Fruit fly (Drosophila melanogaster) whole organism, embryonic: Measurements from ENCODE around the gene AnxB9.

ENCODE experiments used
- Abd-B ChIP-seq: fragments of 200-800 bp; sonication (Bioruptor generic); optimal IDR thresholded peaks from 2 replicates; lab custom pipeline; 2018; ENCODE audit warnings: missing biosample characterization, mild to moderate bottlenecking, missing genetic modification characterization, moderate library complexity
- B-H2 ChIP-seq: fragments of 200-800 bp; sonication (Bioruptor generic); optimal IDR thresholded peaks from 2 replicates; lab custom pipeline; 2018; ENCODE audit warnings: missing biosample characterization, mild to moderate bottlenecking, missing genetic modification characterization
- Bteb2 ChIP-seq: fragments of 200-800 bp; sonication (Bioruptor generic); optimal IDR thresholded peaks from 2 replicates; lab custom pipeline; 2016; ENCODE audit warnings: missing biosample characterization, missing genetic modification characterization
- CG10147 ChIP-seq: fragments of 200-800 bp; sonication (Bioruptor generic); optimal IDR thresholded peaks from 2 replicates; lab custom pipeline; 2019; ENCODE audit warnings: missing biosample characterization, mild to moderate bottlenecking, missing genetic modification characterization, moderate library complexity
- CG1024 ChIP-seq: fragments of 200-800 bp; sonication (Bioruptor generic); IDR thresholded peaks from 2 replicates; pipeline ENCODE4 v1.3.6; 2022; ENCODE audit warnings: missing biosample characterization, missing genetic modification characterization
- CG10543 ChIP-seq: fragments of 200-800 bp; sonication (Bioruptor generic); optimal IDR thresholded peaks from 3 replicates; lab custom pipeline; 2017; ENCODE audit warnings: missing biosample characterization, mild to moderate bottlenecking, missing genetic modification characterization, moderate library complexity
- CG11456 ChIP-seq: fragments of 200-800 bp; sonication (Bioruptor generic); IDR thresholded peaks from 3 replicates; pipeline ENCODE4 v1.3.6; 2022; ENCODE audit warnings: missing biosample characterization, missing genetic modification characterization
- CG12071 ChIP-seq: fragments of 200-800 bp; sonication (Bioruptor generic); optimal IDR thresholded peaks from 3 replicates; lab custom pipeline; 2018; ENCODE audit warnings: missing biosample characterization, mild to moderate bottlenecking, missing genetic modification characterization
- CG14860 ChIP-seq: fragments of 200-800 bp; sonication (Bioruptor generic); IDR thresholded peaks from 3 replicates; pipeline ENCODE4 v1.3.6; 2022; ENCODE audit warnings: missing biosample characterization, missing genetic modification characterization; ENCODE audit not compliant: partially characterized antibody
- CG15269 ChIP-seq: fragments of 200-800 bp; sonication (Bioruptor generic); optimal IDR thresholded peaks from 2 replicates; lab custom pipeline; 2018; ENCODE audit warnings: missing biosample characterization, mild to moderate bottlenecking, missing genetic modification characterization, moderate library complexity
- CG16813 ChIP-seq: fragments of 200-800 bp; sonication (Bioruptor generic); IDR thresholded peaks from 3 replicates; pipeline ENCODE4 v1.3.6; 2022; ENCODE audit warnings: missing biosample characterization, missing genetic modification characterization; ENCODE audit not compliant: partially characterized antibody
- CG1792 ChIP-seq: fragments of 200-800 bp; sonication (Bioruptor generic); optimal IDR thresholded peaks from 2 replicates; lab custom pipeline; 2016; ENCODE audit warnings: missing biosample characterization, missing genetic modification characterization
- CG18619 ChIP-seq: fragments of 200-800 bp; sonication (Bioruptor generic); optimal IDR thresholded peaks from 3 replicates; lab custom pipeline; 2017; ENCODE audit warnings: missing biosample characterization, mild to moderate bottlenecking, missing genetic modification characterization
- CG2875 ChIP-seq: fragments of 200-800 bp; sonication (Bioruptor generic); optimal IDR thresholded peaks from 2 replicates; lab custom pipeline; 2017; ENCODE audit warnings: missing biosample characterization, mild to moderate bottlenecking, missing genetic modification characterization, missing genetic modification reagents
- CG31388 ChIP-seq: fragments of 200-800 bp; sonication (Bioruptor generic); optimal IDR thresholded peaks from 2 replicates; lab custom pipeline; 2016; ENCODE audit warnings: missing biosample characterization, missing genetic modification characterization
- CG3163 ChIP-seq: fragments of 200-800 bp; sonication (Bioruptor generic); optimal IDR thresholded peaks from 3 replicates; lab custom pipeline; 2016; ENCODE audit warnings: missing biosample characterization, missing genetic modification characterization
- CG3281 ChIP-seq: fragments of 200-800 bp; sonication (Bioruptor generic); optimal IDR thresholded peaks from 3 replicates; lab custom pipeline; 2017; ENCODE audit warnings: missing biosample characterization, mild to moderate bottlenecking, missing genetic modification characterization
- CG34422 ChIP-seq: fragments of 200-800 bp; sonication (Bioruptor generic); IDR thresholded peaks from 3 replicates; pipeline ENCODE4 v1.3.6; 2022; ENCODE audit warnings: missing biosample characterization, missing genetic modification characterization
- CG4820 ChIP-seq: fragments of 200-800 bp; sonication (Bioruptor generic); optimal IDR thresholded peaks from 3 replicates; lab custom pipeline; 2016; ENCODE audit warnings: missing biosample characterization, missing genetic modification characterization
- CG6175 ChIP-seq: fragments of 200-800 bp; sonication (Bioruptor generic); IDR thresholded peaks from 3 replicates; pipeline ENCODE4 v1.3.6; 2022; ENCODE audit warnings: missing biosample characterization, missing genetic modification characterization
- CG6683 ChIP-seq: fragments of 200-800 bp; sonication (Bioruptor generic); optimal IDR thresholded peaks from 2 replicates; lab custom pipeline; 2017; ENCODE audit warnings: missing biosample characterization, mild to moderate bottlenecking, missing genetic modification characterization, missing genetic modification reagents
- CG8388 ChIP-seq: fragments of 200-800 bp; sonication (Bioruptor generic); optimal IDR thresholded peaks from 2 replicates; lab custom pipeline; 2019; ENCODE audit warnings: missing biosample characterization, mild to moderate bottlenecking, missing genetic modification characterization, moderate library complexity
- Dbx ChIP-seq: fragments of 200-800 bp; sonication (Bioruptor generic); IDR thresholded peaks from 3 replicates; pipeline ENCODE4 v1.3.6; 2022; ENCODE audit warnings: missing biosample characterization, missing genetic modification characterization
- Ets97D ChIP-seq: fragments of 200-800 bp; sonication (Bioruptor generic); optimal IDR thresholded peaks from 3 replicates; lab custom pipeline; 2016; ENCODE audit warnings: missing biosample characterization, missing genetic modification characterization
- H15 ChIP-seq: fragments of 200-800 bp; sonication (Bioruptor generic); IDR thresholded peaks from 3 replicates; pipeline ENCODE4 v1.3.6; 2022; ENCODE audit warnings: missing biosample characterization, missing genetic modification characterization
- Hmx ChIP-seq: fragments of 200-800 bp; sonication (Bioruptor generic); optimal IDR thresholded peaks from 2 replicates; lab custom pipeline; 2016; ENCODE audit warnings: missing biosample characterization, missing genetic modification characterization
- Hr39 ChIP-seq: fragments of >200 bp; optimal IDR thresholded peaks from 2 replicates; lab custom pipeline; 2017
- Jarid2 ChIP-seq: fragments of 200-800 bp; sonication (Bioruptor generic); optimal IDR thresholded peaks from 3 replicates; lab custom pipeline; 2017; ENCODE audit warnings: mild to moderate bottlenecking, missing biosample characterization, missing genetic modification reagents, missing genetic modification characterization
- Lim3 ChIP-seq: fragments of 200-800 bp; sonication (Bioruptor generic); IDR thresholded peaks from 2 replicates; pipeline ENCODE4 v1.3.6; 2022; ENCODE audit warnings: missing biosample characterization, missing genetic modification characterization
- MESR4 ChIP-seq: fragments of 200-800 bp; sonication (Bioruptor generic); optimal IDR thresholded peaks from 2 replicates; lab custom pipeline; 2018; ENCODE audit warnings: missing biosample characterization, mild to moderate bottlenecking, missing genetic modification characterization, moderate library complexity
- NC2α ChIP-seq: fragments of 200-800 bp; sonication (Bioruptor generic); optimal IDR thresholded peaks from 2 replicates; lab custom pipeline; 2016; ENCODE audit warnings: missing biosample characterization, missing genetic modification characterization
- Nf-YB ChIP-seq: fragments of 200-800 bp; sonication (Bioruptor generic); optimal IDR thresholded peaks from 3 replicates; lab custom pipeline; 2019; ENCODE audit warnings: missing biosample characterization, mild to moderate bottlenecking, missing genetic modification characterization, moderate library complexity
- Nf-YC ChIP-seq: fragments of 200-800 bp; optimal IDR thresholded peaks from 3 replicates; lab custom pipeline; 2019; ENCODE audit warnings: missing biosample characterization, mild to moderate bottlenecking, missing genetic modification characterization, moderate library complexity
- Opbp ChIP-seq: fragments of 200-800 bp; sonication (Bioruptor generic); IDR thresholded peaks from 3 replicates; pipeline ENCODE4 v1.3.6; 2022; ENCODE audit warnings: missing biosample characterization, missing genetic modification characterization; ENCODE audit not compliant: partially characterized antibody
- bsh ChIP-seq, 2 experiments: fragments of 200-800 bp; sonication (Bioruptor generic); optimal IDR thresholded peaks; 2 replicates each; lab custom pipeline; 2017 to 2018; ENCODE audit warnings: mild to moderate bottlenecking in 2 of 2, missing biosample characterization in 2 of 2, missing genetic modification characterization in 2 of 2, moderate library complexity in 1 of 2
- corto ChIP-seq: fragments of 200-800 bp; sonication (Bioruptor generic); optimal IDR thresholded peaks from 2 replicates; lab custom pipeline; 2016; ENCODE audit warnings: missing biosample characterization, mild to moderate bottlenecking, missing genetic modification characterization, moderate library complexity
- crc ChIP-seq: fragments of 200-800 bp; sonication (Bioruptor generic); optimal IDR thresholded peaks from 2 replicates; lab custom pipeline; 2016; ENCODE audit warnings: missing biosample characterization, missing genetic modification characterization
- crp ChIP-seq, 2 experiments: fragments of 200-800 bp; sonication (Bioruptor generic); optimal IDR thresholded peaks; 2 replicates in 1 of 2; 3 replicates in 1 of 2; lab custom pipeline; 2017; ENCODE audit warnings: missing biosample characterization in 2 of 2, missing genetic modification characterization in 2 of 2, mild to moderate bottlenecking in 1 of 2, moderate library complexity in 1 of 2
- ewg ChIP-seq: fragments of 200-800 bp; sonication (Bioruptor generic); optimal IDR thresholded peaks from 3 replicates; lab custom pipeline; 2017; ENCODE audit warnings: mild to moderate bottlenecking, missing biosample characterization, missing genetic modification reagents, missing genetic modification characterization
- fd64A ChIP-seq: fragments of 200-800 bp; sonication (Bioruptor generic); optimal IDR thresholded peaks from 3 replicates; lab custom pipeline; 2018; ENCODE audit warnings: missing biosample characterization, mild to moderate bottlenecking, missing genetic modification characterization
- insv ChIP-seq, 2 experiments: fragments of 200-800 bp; sonication (Bioruptor generic); optimal IDR thresholded peaks; 3 replicates each; lab custom pipeline; 2016 to 2018; ENCODE audit warnings: missing biosample characterization in 2 of 2, missing genetic modification characterization in 2 of 2
- luna ChIP-seq: fragments of 200-800 bp; sonication (Bioruptor generic); optimal IDR thresholded peaks from 2 replicates; lab custom pipeline; 2016; ENCODE audit warnings: missing biosample characterization, missing genetic modification characterization
- maf-S ChIP-seq: fragments of 200-800 bp; sonication (Bioruptor generic); optimal IDR thresholded peaks from 2 replicates; lab custom pipeline; 2016; ENCODE audit warnings: missing biosample characterization, missing genetic modification characterization
- nau ChIP-seq: fragments of 200-800 bp; sonication (Bioruptor generic); optimal IDR thresholded peaks from 3 replicates; lab custom pipeline; 2017; ENCODE audit warnings: missing biosample characterization, mild to moderate bottlenecking, missing genetic modification characterization, missing genetic modification reagents
- nom ChIP-seq: fragments of 200-800 bp; sonication (Bioruptor generic); optimal IDR thresholded peaks from 2 replicates; lab custom pipeline; 2017; ENCODE audit warnings: missing biosample characterization, missing genetic modification characterization, mild to moderate bottlenecking, moderate library complexity, missing genetic modification reagents
- oc ChIP-seq: fragments of 200-800 bp; sonication (Bioruptor generic); optimal IDR thresholded peaks from 2 replicates; lab custom pipeline; 2018; ENCODE audit warnings: missing biosample characterization, mild to moderate bottlenecking, missing genetic modification characterization, moderate library complexity
- p53 ChIP-seq: fragments of 200-800 bp; sonication (Bioruptor generic); optimal IDR thresholded peaks from 2 replicates; lab custom pipeline; 2016; ENCODE audit warnings: missing biosample characterization, missing genetic modification characterization
- sisA ChIP-seq: fragments of 200-800 bp; sonication (Bioruptor generic); IDR thresholded peaks from 2 replicates; pipeline ENCODE4 v1.3.6; 2022; ENCODE audit warnings: missing biosample characterization, missing genetic modification characterization
- slou ChIP-seq: fragments of 200-800 bp; sonication (Bioruptor generic); optimal IDR thresholded peaks from 3 replicates; lab custom pipeline; 2016; ENCODE audit warnings: missing biosample characterization, missing genetic modification characterization
- zfh2 ChIP-seq: fragments of 200-800 bp; sonication (Bioruptor generic); optimal IDR thresholded peaks from 2 replicates; lab custom pipeline; 2016; ENCODE audit warnings: missing biosample characterization, missing genetic modification characterization

AnxB9 gene

DNA sequence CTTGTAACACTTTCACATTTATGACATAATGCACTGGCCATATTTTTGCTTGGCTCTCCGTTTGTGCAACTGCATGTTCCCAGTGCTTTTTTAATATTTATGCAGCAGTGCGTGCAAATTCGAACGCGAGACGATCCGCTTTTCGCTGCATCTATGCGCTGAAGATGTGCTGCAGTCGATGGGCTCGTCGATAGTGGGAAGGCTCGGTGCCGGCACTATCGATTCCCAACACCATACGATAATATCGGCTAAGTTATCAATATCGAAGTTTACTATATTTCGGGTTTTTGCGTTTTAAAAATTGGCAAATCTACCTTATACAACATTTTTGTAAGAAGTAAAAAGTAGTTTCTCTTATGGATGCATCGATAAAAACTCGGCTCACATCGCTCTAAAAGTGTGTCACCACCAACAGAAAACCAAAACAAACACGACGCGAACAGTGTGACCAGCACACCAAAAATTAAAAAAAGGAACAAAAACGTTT is 32.6 kb downstream of the AnxB9 start, which contains the start of gene RhoGAP93B (continued):
- TF ChIP-seq p53 (GFP tag; lab: Kevin White, UChicago): peak; percentile 56
- peak; percentile 77 for TF ChIP-seq Nf-YC
- TF ChIP-seq slou (GFP tag; lab: Kevin White, UChicago): no peak
- TF ChIP-seq ewg (GFP tag; lab: Kevin White, UChicago): peak; percentile 37
- TF ChIP-seq CG3163 (GFP tag; lab: Kevin White, UChicago): peak; percentile 77
- TF ChIP-seq crc (GFP tag; lab: Kevin White, UChicago): peak; percentile 74
- TF ChIP-seq CG1792 (GFP tag; lab: Kevin White, UChicago): peak; percentile 92
- peak; percentile 96 for TF ChIP-seq sisA (GFP tag; lab: Robert Waterston, UW)
- peak; percentile 22 for TF ChIP-seq fd64A (GFP tag; lab: Kevin White, UChicago)
- peak; percentile 69 for TF ChIP-seq MESR4 (GFP tag; lab: Kevin White, UChicago)
- TF ChIP-seq CG3281 (GFP tag; lab: Kevin White, UChicago): peak; percentile 74
- no peak for TF ChIP-seq CG12071 (GFP tag; lab: Kevin White, UChicago)
- peak in 1 of 2 experiments; percentile 44 for TF ChIP-seq crp (GFP tag; optimal IDR thresholded peaks at IDR 0.05; lab: Kevin White, UChicago)
- peak; percentile 78 for TF ChIP-seq Jarid2 (GFP tag; lab: Kevin White, UChicago)
- peak; percentile 85 for TF ChIP-seq CG6175 (GFP tag; lab: Robert Waterston, UW)
- no peak for TF ChIP-seq Hr39 (lab: Kevin White, UChicago)
- TF ChIP-seq CG34422 (GFP tag; lab: Robert Waterston, UW): peak; percentile 94
- TF ChIP-seq CG4820 (GFP tag; lab: Kevin White, UChicago): peak; percentile 56
- TF ChIP-seq Lim3 (GFP tag; lab: Robert Waterston, UW): peak; percentile 79
- TF ChIP-seq Abd-B (GFP tag; lab: Kevin White, UChicago): peak; percentile 86
- TF ChIP-seq corto (GFP tag; lab: Kevin White, UChicago): no peak
- TF ChIP-seq CG10147 (GFP tag; lab: Kevin White, UChicago): peak; percentile 86
- TF ChIP-seq CG8388 (GFP tag; lab: Kevin White, UChicago): peak; percentile 70
- peak; percentile 55 for TF ChIP-seq nom (GFP tag; lab: Kevin White, UChicago)
- no peak for TF ChIP-seq oc (tag; lab: Kevin White, UChicago)
- peak; percentile 53 for TF ChIP-seq luna (GFP tag; lab: Kevin White, UChicago)
- TF ChIP-seq CG14860: peak; percentile 100
- peak; percentile 100 for TF ChIP-seq CG16813 (GFP tag; lab: Robert Waterston, UW)
- peak; percentile 48 for TF ChIP-seq CG6683
- TF ChIP-seq Opbp (GFP tag; lab: Robert Waterston, UW): peak; percentile 99
- no peak for TF ChIP-seq Hmx (GFP tag; lab: Kevin White, UChicago)
- TF ChIP-seq Nf-YB (GFP tag; lab: Kevin White, UChicago): peak; percentile 53
- peak in 1 of 2 experiments; percentile 59 for TF ChIP-seq insv (GFP tag; optimal IDR thresholded peaks at IDR 0.05; lab: Kevin White, UChicago)
- TF ChIP-seq CG11456: peak; percentile 94
- TF ChIP-seq zfh2 (GFP tag; lab: Kevin White, UChicago): peak; percentile 92
- TF ChIP-seq CG31388 (GFP tag; lab: Kevin White, UChicago): no peak
- TF ChIP-seq CG2875 (GFP tag; lab: Kevin White, UChicago): peak; percentile 41
- peak; percentile 69 for TF ChIP-seq NC2α (GFP tag; lab: Kevin White, UChicago)
- peak; percentile 60 for TF ChIP-seq maf-S (GFP tag; lab: Kevin White, UChicago)
- peak; percentile 84 for TF ChIP-seq CG1024 (GFP tag; lab: Robert Waterston, UW)
- peak; percentile 85 for TF ChIP-seq CG10543
- no peak for TF ChIP-seq CG15269 (tag; lab: Kevin White, UChicago)
- peak in 1 of 2 experiments; percentile 78 for TF ChIP-seq bsh (GFP tag; optimal IDR thresholded peaks at IDR 0.05; lab: Kevin White, UChicago)
- peak; percentile 97 for TF ChIP-seq Dbx (GFP tag; lab: Robert Waterston, UW)
- peak; percentile 58 for TF ChIP-seq CG18619 (GFP tag; lab: Kevin White, UChicago)
- TF ChIP-seq nau (GFP tag; lab: Kevin White, UChicago): no peak
- peak; percentile 90 for TF ChIP-seq H15 (GFP tag; lab: Robert Waterston, UW)
- TF ChIP-seq Bteb2 (GFP tag; lab: Kevin White, UChicago): peak; percentile 60
- TF ChIP-seq Ets97D (GFP tag; lab: Kevin White, UChicago): peak; percentile 92
- TF ChIP-seq B-H2 (GFP tag; lab: Kevin White, UChicago): peak; percentile 84
